Fruit fly (Drosophila melanogaster): Measurements from ENCODE around the gene CG15534.
A peak's percentile ranks its signal among the peaks of the same experiment; 100 is the strongest.

Gene CG15534

dm6 chr3R:30460187-30460586, 28.3 kb downstream of the CG15534 start:
- no peak for TF ChIP-seq bab1 (GFP tag; optimal IDR thresholded peaks at IDR 0.05)
- no peak for TF ChIP-seq CG1620 (GFP tag; optimal IDR thresholded peaks at IDR 0.05)
- TF ChIP-seq Mnt (GFP tag; optimal IDR thresholded peaks at IDR 0.05), result no peak
- TF ChIP-seq cic (GFP tag; optimal IDR thresholded peaks at IDR 0.05), result no peak
- TF ChIP-seq Clk (GFP tag; optimal IDR thresholded peaks at IDR 0.05), result no peak
- no peak for TF ChIP-seq CG11617 (GFP tag; optimal IDR thresholded peaks at IDR 0.05)
- no peak for TF ChIP-seq tj (GFP tag; optimal IDR thresholded peaks at IDR 0.05)
- TF ChIP-seq CG12768 (GFP tag; optimal IDR thresholded peaks at IDR 0.05), result no peak
- no peak for TF ChIP-seq CG14711 (tag; optimal IDR thresholded peaks at IDR 0.05)
- no peak for TF ChIP-seq Hr96 (GFP tag; optimal IDR thresholded peaks at IDR 0.05)
- no peak for TF ChIP-seq Crg-1 (GFP tag; optimal IDR thresholded peaks at IDR 0.05)
- TF ChIP-seq CG7101 (tag; optimal IDR thresholded peaks at IDR 0.05), result no peak

dm6 chr3R:30461608-30462243, 29.9 kb downstream of the CG15534 start:
- TF ChIP-seq pad (GFP tag; optimal IDR thresholded peaks at IDR 0.05) (no peak), cnc (optimal IDR thresholded peaks at IDR 0.05) (no peak), tj (GFP tag; optimal IDR thresholded peaks at IDR 0.05) (no peak), CG5204 (GFP tag; optimal IDR thresholded peaks at IDR 0.05) (no peak), CG33017 (tag; optimal IDR thresholded peaks at IDR 0.05) (no peak), CG11617 (GFP tag; optimal IDR thresholded peaks at IDR 0.05) (no peak), CG14711 (tag; optimal IDR thresholded peaks at IDR 0.05) (no peak), Mnt (GFP tag; optimal IDR thresholded peaks at IDR 0.05) (no peak)

DNA sequence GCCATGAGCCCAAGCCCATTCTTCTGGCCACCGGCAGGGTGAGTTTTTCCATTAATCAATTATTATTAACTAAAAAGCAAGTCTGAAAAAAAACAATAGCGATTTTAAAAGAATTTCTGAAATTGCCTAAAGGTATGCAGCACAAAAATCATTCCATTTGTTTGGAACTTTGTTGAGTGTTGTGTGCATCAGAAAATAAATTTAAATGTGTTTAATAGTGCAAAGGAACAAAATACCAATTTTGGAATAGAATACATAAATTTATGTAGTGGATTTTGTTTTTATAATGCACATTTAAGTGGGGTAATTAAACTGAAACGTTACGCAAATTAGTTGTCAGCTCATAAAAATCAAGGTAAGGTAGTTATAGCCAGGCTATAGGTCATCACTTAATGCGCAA, 32.4 kb downstream of the CG15534 start:
- TF ChIP-seq kay (GFP tag; ENCODE audit: borderline replicate concordance) (no peak), toe (GFP tag; optimal IDR thresholded peaks at IDR 0.05) (no peak), ovo (GFP tag; optimal IDR thresholded peaks at IDR 0.05) (no peak)

dm6 chr3R:30465775-30466494, 34.1 kb downstream of the CG15534 start, which contains the start of gene PH4alphaEFB:
Gene PH4alphaEFB, plus strand, starts transcription at chr3R:30466050.
- TF ChIP-seq CG11617 (GFP tag; optimal IDR thresholded peaks at IDR 0.05) (peak; percentile 7), Clk (GFP tag; optimal IDR thresholded peaks at IDR 0.05) (no peak), CG33017 (tag; optimal IDR thresholded peaks at IDR 0.05) (no peak), cnc (optimal IDR thresholded peaks at IDR 0.05) (no peak), toe (GFP tag; optimal IDR thresholded peaks at IDR 0.05) (no peak), kay (GFP tag; ENCODE audit: borderline replicate concordance) (peak; percentile 74), CG12768 (GFP tag; optimal IDR thresholded peaks at IDR 0.05) (no peak), CG7045 (GFP tag; optimal IDR thresholded peaks at IDR 0.05) (no peak), Crg-1 (GFP tag; optimal IDR thresholded peaks at IDR 0.05) (no peak), pad (GFP tag; optimal IDR thresholded peaks at IDR 0.05) (no peak), CG1620 (GFP tag; optimal IDR thresholded peaks at IDR 0.05) (no peak), CG7101 (tag; optimal IDR thresholded peaks at IDR 0.05) (no peak), CG14711 (tag; optimal IDR thresholded peaks at IDR 0.05) (no peak), ovo (GFP tag; optimal IDR thresholded peaks at IDR 0.05) (no peak), bab1 (GFP tag; optimal IDR thresholded peaks at IDR 0.05) (peak; percentile 18), tj (GFP tag; optimal IDR thresholded peaks at IDR 0.05) (peak; percentile 30), Hr96 (GFP tag; optimal IDR thresholded peaks at IDR 0.05) (no peak), Mnt (GFP tag; optimal IDR thresholded peaks at IDR 0.05) (peak; percentile 11), cic (GFP tag; optimal IDR thresholded peaks at IDR 0.05) (no peak), CG5204 (GFP tag; optimal IDR thresholded peaks at IDR 0.05) (no peak)

DNA sequence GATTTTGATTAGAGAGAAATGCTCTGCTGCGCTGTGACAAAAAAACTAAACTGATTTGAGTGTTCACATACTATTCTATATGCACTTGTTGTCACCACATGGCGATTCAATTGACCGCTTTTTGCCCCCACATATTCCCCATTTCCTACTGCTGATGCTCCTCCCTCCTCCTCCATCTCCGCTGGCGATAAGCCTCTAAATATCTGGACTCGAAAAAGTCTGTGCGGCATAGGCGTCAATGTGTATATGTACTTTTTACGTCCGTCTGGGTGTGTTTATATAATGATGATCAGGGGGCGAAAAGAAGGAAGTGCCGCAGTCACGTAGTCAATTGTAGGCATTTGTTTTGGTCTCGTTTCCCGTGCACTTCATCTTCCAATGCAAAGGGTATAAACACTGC, 34.7 kb downstream of the CG15534 start:
- TF ChIP-seq Mnt (GFP tag; optimal IDR thresholded peaks at IDR 0.05) (peak; percentile 14), cic (GFP tag; optimal IDR thresholded peaks at IDR 0.05) (peak; percentile 76), CG12768 (GFP tag; optimal IDR thresholded peaks at IDR 0.05) (peak; percentile 54), bab1 (GFP tag; optimal IDR thresholded peaks at IDR 0.05) (no peak), tj (GFP tag; optimal IDR thresholded peaks at IDR 0.05) (no peak)

DNA sequence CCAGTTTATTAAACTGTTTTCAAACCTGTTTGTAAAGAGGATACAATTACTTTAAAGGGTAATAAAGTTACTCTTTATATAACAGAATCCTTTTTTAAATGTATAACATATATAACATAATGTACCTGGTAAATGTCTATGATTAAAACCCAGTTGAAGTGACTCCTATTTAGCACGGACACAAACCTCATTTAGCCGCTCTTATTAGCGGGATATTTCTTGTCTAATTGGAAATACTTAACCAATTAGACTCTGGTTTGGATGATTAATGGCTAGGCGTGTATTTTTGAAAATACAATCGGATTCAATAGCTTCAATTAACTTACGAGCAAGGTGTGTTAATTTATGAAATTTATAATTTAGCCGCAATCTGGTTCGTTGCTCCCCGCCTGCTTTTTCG, 35.2 kb downstream of the CG15534 start:
- TF ChIP-seq CG7045 (GFP tag; optimal IDR thresholded peaks at IDR 0.05), result no peak
- TF ChIP-seq ovo (GFP tag; optimal IDR thresholded peaks at IDR 0.05), result no peak
- no peak for TF ChIP-seq Clk (GFP tag; optimal IDR thresholded peaks at IDR 0.05)
- TF ChIP-seq CG11617 (GFP tag; optimal IDR thresholded peaks at IDR 0.05), result no peak
- TF ChIP-seq cic (GFP tag; optimal IDR thresholded peaks at IDR 0.05), result no peak
- no peak for TF ChIP-seq CG14711 (tag; optimal IDR thresholded peaks at IDR 0.05)
- TF ChIP-seq toe (GFP tag; optimal IDR thresholded peaks at IDR 0.05), result no peak
- no peak for TF ChIP-seq CG33017 (tag; optimal IDR thresholded peaks at IDR 0.05)
- no peak for TF ChIP-seq cnc (optimal IDR thresholded peaks at IDR 0.05)
- TF ChIP-seq Crg-1 (GFP tag; optimal IDR thresholded peaks at IDR 0.05), result no peak
- no peak for TF ChIP-seq Mnt (GFP tag; optimal IDR thresholded peaks at IDR 0.05)
- TF ChIP-seq CG1620 (GFP tag; optimal IDR thresholded peaks at IDR 0.05), result no peak
- TF ChIP-seq CG5204 (GFP tag; optimal IDR thresholded peaks at IDR 0.05), result no peak
- no peak for TF ChIP-seq Hr96 (GFP tag; optimal IDR thresholded peaks at IDR 0.05)

- TF ChIP-seq cic (GFP tag; optimal IDR thresholded peaks at IDR 0.05), result no peak
- peak; percentile 99 for TF ChIP-seq tj (GFP tag; optimal IDR thresholded peaks at IDR 0.05)
These were observed 38.8 kb downstream of the CG15534 start for dm6 chr3R:30470690-30471089.

Data from whole organism, adult.